Worm (Caenorhabditis elegans): Measurements from ENCODE around the gene F17E9.5.

DNA sequence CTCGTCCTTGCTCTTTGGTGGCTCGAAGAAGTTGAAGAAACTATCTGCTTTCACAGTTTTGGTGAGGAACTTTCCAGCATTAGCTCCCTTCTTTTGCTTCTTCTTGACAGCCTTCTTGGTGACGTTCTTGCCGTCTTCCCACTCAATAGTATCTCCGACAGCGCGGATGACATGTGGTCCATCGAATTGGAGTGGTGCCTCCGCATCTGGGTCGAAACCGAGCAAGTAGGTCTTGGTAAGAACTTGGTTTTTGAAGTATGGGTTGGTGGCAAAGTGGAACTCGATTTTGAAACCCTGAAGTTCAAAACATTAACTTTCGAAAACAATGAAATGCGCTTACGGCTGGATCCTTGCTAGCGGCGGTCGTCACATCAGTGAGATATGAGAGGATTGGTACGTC is 32.7 kb downstream of the F17E9.5 start:
- TF ChIP-seq drap-1 (GFP tag; optimal IDR thresholded peaks at IDR 0.05) (no peak), unc-120 (tag; optimal IDR thresholded peaks at IDR 0.05; ENCODE audit: poor library complexity, severe bottlenecking) (no peak), M03D4.4 (tag; optimal IDR thresholded peaks at IDR 0.05) (no peak), nhr-28 (tag; optimal IDR thresholded peaks at IDR 0.05) (no peak), unc-39 (tag; optimal IDR thresholded peaks at IDR 0.05) (no peak), elt-3 (tag; optimal IDR thresholded peaks at IDR 0.05) (no peak), snpc-4 (tag; optimal IDR thresholded peaks at IDR 0.05) (no peak), ces-1 (GFP tag; optimal IDR thresholded peaks at IDR 0.05) (no peak), nhr-12 (tag; optimal IDR thresholded peaks at IDR 0.05) (no peak), pha-4 (tag; optimal IDR thresholded peaks at IDR 0.05) (no peak), ztf-11 (tag; optimal IDR thresholded peaks at IDR 0.05) (no peak), sptf-1 (tag; optimal IDR thresholded peaks at IDR 0.05) (no peak), unc-62 (GFP tag; optimal IDR thresholded peaks at IDR 0.05) (no peak)
